Worm (Caenorhabditis elegans): Measurements from ENCODE around the gene ash-2.

DNA sequence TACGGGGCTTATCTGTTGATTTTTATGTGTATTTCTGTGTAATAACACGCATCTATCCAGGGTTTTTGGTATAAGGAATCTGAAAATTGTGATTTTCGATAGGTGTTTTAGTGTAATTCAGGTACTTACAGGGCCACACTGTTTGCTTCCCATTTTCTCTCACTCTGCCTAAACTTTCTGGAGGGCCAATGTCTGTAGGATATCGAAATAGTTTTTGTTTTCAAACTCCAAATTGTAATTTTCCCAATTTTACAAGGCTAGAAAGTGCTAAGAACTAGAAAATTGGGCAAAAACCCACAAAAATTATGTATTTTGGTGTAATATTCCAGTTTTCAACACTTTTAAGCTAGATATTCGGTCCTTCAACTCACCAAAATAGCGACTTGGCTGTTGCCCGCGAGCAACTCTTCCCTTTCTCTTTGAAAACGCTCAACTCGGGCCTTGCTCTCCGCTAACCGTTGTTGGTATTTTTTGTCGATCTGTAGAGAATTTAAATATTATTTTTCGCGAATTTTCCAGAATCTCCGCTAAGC, 2.8 kb upstream of the ash-2 start:
- no peak for TF ChIP-seq nhr-77 (tag; optimal IDR thresholded peaks at IDR 0.05)
- no peak for TF ChIP-seq ztf-1 (GFP tag; conservative IDR thresholded peaks at IDR 0.05)
- TF ChIP-seq lin-39 (tag; optimal IDR thresholded peaks at IDR 0.05): no peak
- no peak for TF ChIP-seq lin-13 (GFP tag; optimal IDR thresholded peaks at IDR 0.05)
- no peak for TF ChIP-seq egl-27 (tag; optimal IDR thresholded peaks at IDR 0.05)
- no peak for TF ChIP-seq F13H6.1 (tag; optimal IDR thresholded peaks at IDR 0.05)
- TF ChIP-seq snpc-4 (tag; optimal IDR thresholded peaks at IDR 0.05): no peak
- TF ChIP-seq ama-1 (optimal IDR thresholded peaks at IDR 0.05): no peak
- no peak for TF ChIP-seq skn-1 (tag; optimal IDR thresholded peaks at IDR 0.05)

All from whole organism, L2 larva.